Worm (Caenorhabditis elegans) whole organism, late embryonic: ENCODE data around the gene math-19.
"Not testable (repeated sequence)": the region's sequence is repeated elsewhere in the genome, so short reads cannot be mapped to it uniquely, and the experiment has no call there.

ENCODE experiments used
- F13H6.1 ChIP-seq: sonication (generic microtip); optimal IDR thresholded peaks from 2 replicates; lab custom pipeline; 2016; ENCODE audit warnings: missing genetic modification characterization, missing compliant biosample characterization
- K09A11.1 ChIP-seq: sonication (generic microtip); optimal IDR thresholded peaks from 2 replicates; lab custom pipeline; 2017; ENCODE audit warnings: antibody characterized with exemption, mild to moderate bottlenecking, missing genetic modification characterization, missing compliant biosample characterization; ENCODE audit not compliant: insufficient read depth
- T23F11.4 ChIP-seq: fragments of 200-800 bp; sonication (Bioruptor generic); optimal IDR thresholded peaks from 2 replicates; lab custom pipeline; 2018; ENCODE audit warnings: mild to moderate bottlenecking, missing genetic modification characterization, missing compliant biosample characterization
- Y22D7AL.16 ChIP-seq: sonication (generic microtip); optimal IDR thresholded peaks from 2 replicates; lab custom pipeline; 2016; ENCODE audit warnings: missing genetic modification characterization, missing compliant biosample characterization
- ahr-1 ChIP-seq: sonication (generic microtip); optimal IDR thresholded peaks from 2 replicates; lab custom pipeline; 2016; ENCODE audit warnings: missing genetic modification characterization, missing compliant biosample characterization
- ceh-19 ChIP-seq: fragments of 200-800 bp; sonication (Bioruptor generic); optimal IDR thresholded peaks from 2 replicates; lab custom pipeline; 2018; ENCODE audit warnings: mild to moderate bottlenecking, missing genetic modification characterization, missing compliant biosample characterization
- ceh-30 ChIP-seq: fragments of 150-350 bp; optimal IDR thresholded peaks from 2 replicates; lab custom pipeline; 2014; ENCODE audit warnings: missing biosample characterization, missing genetic modification characterization
- ceh-31 ChIP-seq: sonication (generic microtip); optimal IDR thresholded peaks from 2 replicates; lab custom pipeline; 2016; ENCODE audit warnings: missing genetic modification characterization, missing compliant biosample characterization
- ceh-34 ChIP-seq: sonication (generic microtip); optimal IDR thresholded peaks from 2 replicates; lab custom pipeline; 2016; ENCODE audit warnings: mild to moderate bottlenecking, missing genetic modification characterization, missing compliant biosample characterization
- ceh-45 ChIP-seq: fragments of 200-800 bp; sonication (Bioruptor generic); IDR thresholded peaks from 2 replicates; pipeline ENCODE4 v1.3.6; 2022; ENCODE audit warnings: missing genetic modification reagents, missing genetic modification characterization, missing compliant biosample characterization
- ceh-48 ChIP-seq: sonication (generic microtip); optimal IDR thresholded peaks from 2 replicates; lab custom pipeline; 2016; ENCODE audit warnings: missing genetic modification characterization, inconsistent platforms, missing compliant biosample characterization
- ceh-6 ChIP-seq: fragments of 200-800 bp; sonication (Bioruptor generic); optimal IDR thresholded peaks from 2 replicates; lab custom pipeline; 2018; ENCODE audit warnings: mild to moderate bottlenecking, missing genetic modification characterization, missing compliant biosample characterization
- ceh-9 ChIP-seq: sonication (generic microtip); optimal IDR thresholded peaks from 2 replicates; lab custom pipeline; 2016; ENCODE audit warnings: mild to moderate bottlenecking, missing genetic modification characterization, inconsistent platforms, missing compliant biosample characterization
- che-1 ChIP-seq: sonication (generic microtip); optimal IDR thresholded peaks from 2 replicates; lab custom pipeline; 2016; ENCODE audit warnings: mild to moderate bottlenecking, missing genetic modification characterization, missing compliant biosample characterization
- dmd-4 ChIP-seq: sonication (generic microtip); optimal IDR thresholded peaks from 2 replicates; lab custom pipeline; 2016; ENCODE audit warnings: borderline replicate concordance, missing genetic modification characterization, missing compliant biosample characterization
- elt-2 ChIP-seq: sonication (generic microtip); optimal IDR thresholded peaks from 2 replicates; lab custom pipeline; 2016; ENCODE audit warnings: missing genetic modification reagents, missing genetic modification characterization, missing compliant biosample characterization
- eyg-1 ChIP-seq: sonication (generic microtip); optimal IDR thresholded peaks from 2 replicates; lab custom pipeline; 2016; ENCODE audit warnings: missing genotype, missing genetic modification characterization, missing compliant biosample characterization
- fax-1 ChIP-seq: sonication (generic microtip); optimal IDR thresholded peaks from 2 replicates; lab custom pipeline; 2016; ENCODE audit warnings: missing genotype, missing genetic modification characterization, missing compliant biosample characterization
- fkh-6 ChIP-seq: sonication (generic microtip); optimal IDR thresholded peaks from 2 replicates; lab custom pipeline; 2016; ENCODE audit warnings: missing genetic modification characterization, missing compliant biosample characterization
- gmeb-2 ChIP-seq: sonication (generic microtip); optimal IDR thresholded peaks from 2 replicates; lab custom pipeline; 2016; ENCODE audit warnings: missing genetic modification characterization, inconsistent platforms, missing compliant biosample characterization
- hlh-15 ChIP-seq: sonication (generic microtip); optimal IDR thresholded peaks from 2 replicates; lab custom pipeline; 2016; ENCODE audit warnings: missing genetic modification characterization, missing compliant biosample characterization
- lim-6 ChIP-seq: sonication (generic microtip); optimal IDR thresholded peaks from 2 replicates; lab custom pipeline; 2016; ENCODE audit warnings: missing genetic modification characterization, missing compliant biosample characterization
- nfya-1 ChIP-seq: sonication (generic microtip); optimal IDR thresholded peaks from 2 replicates; lab custom pipeline; 2017; ENCODE audit warnings: missing genetic modification characterization, mild to moderate bottlenecking, missing compliant biosample characterization, antibody characterized with exemption, moderate library complexity
- npax-4 ChIP-seq: sonication (generic microtip); optimal IDR thresholded peaks from 2 replicates; lab custom pipeline; 2016; ENCODE audit warnings: missing genetic modification characterization, missing compliant biosample characterization
- pag-3 ChIP-seq: sonication (generic microtip); optimal IDR thresholded peaks from 2 replicates; lab custom pipeline; 2016; ENCODE audit warnings: missing compliant biosample characterization, missing genetic modification characterization, borderline replicate concordance
- pha-2 ChIP-seq: sonication (generic microtip); optimal IDR thresholded peaks from 2 replicates; lab custom pipeline; 2017; ENCODE audit warnings: mild to moderate bottlenecking, missing genetic modification characterization, missing compliant biosample characterization
- pha-4 ChIP-seq: fragments of 150-350 bp; optimal IDR thresholded peaks from 2 replicates; lab custom pipeline; 2018; ENCODE audit warnings: missing biosample characterization, missing genetic modification reagents, missing genetic modification characterization
- pros-1 ChIP-seq: fragments of 150-350 bp; optimal IDR thresholded peaks from 2 replicates; lab custom pipeline; 2014; ENCODE audit warnings: missing biosample characterization, missing genetic modification reagents, missing genetic modification characterization
- ref-2 ChIP-seq: sonication (generic microtip); optimal IDR thresholded peaks from 2 replicates; lab custom pipeline; 2016; ENCODE audit warnings: missing genetic modification characterization, missing compliant biosample characterization
- rnt-1 ChIP-seq: sonication (generic microtip); optimal IDR thresholded peaks from 2 replicates; lab custom pipeline; 2016; ENCODE audit warnings: missing genetic modification characterization, missing compliant biosample characterization
- sdc-2 ChIP-seq: sonication (generic microtip); optimal IDR thresholded peaks from 2 replicates; lab custom pipeline; 2016; ENCODE audit warnings: missing genotype, missing genetic modification characterization, missing compliant biosample characterization
- tbx-7 ChIP-seq: sonication (generic microtip); optimal IDR thresholded peaks from 2 replicates; lab custom pipeline; 2016; ENCODE audit warnings: missing genotype, missing genetic modification characterization, missing compliant biosample characterization

Gene math-19

ce11 chrII:1995744-1996143 is 2.9 kb upstream of the math-19 start:
- TF ChIP-seq elt-2 (tag; lab: Kevin White, UChicago) (peak; percentile 84), rnt-1 (tag; lab: Kevin White, UChicago) (no peak)
- TF ChIP-seq, all 69 proteins: peak for 1

DNA sequence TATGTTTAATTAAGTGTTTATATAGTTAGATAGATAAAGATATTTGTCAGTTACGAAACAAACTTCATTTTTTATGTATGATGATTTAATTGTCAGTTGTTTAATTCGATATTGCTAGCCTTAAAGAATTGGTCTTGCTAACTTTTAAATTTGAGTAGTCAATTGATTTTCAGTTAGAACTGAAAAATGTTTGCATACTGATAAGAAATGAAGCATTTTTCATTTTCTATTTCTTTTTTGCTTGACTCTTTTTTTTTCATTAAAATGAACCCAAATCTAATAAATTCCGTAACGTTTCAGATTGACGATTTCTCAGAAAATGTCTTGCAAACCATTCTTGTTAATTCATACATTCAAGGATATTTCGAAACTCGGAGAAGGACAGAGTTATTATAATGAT is 2.4 kb upstream of the math-19 start, which contains the start of gene math-20:
Gene math-20, plus strand, starts transcription at position 301 of the 400 bp plus-strand sequence.
- no peak for TF ChIP-seq ceh-45 (GFP tag; lab: Robert Waterston, UW)
- no peak for TF ChIP-seq sdc-2 (tag; lab: Kevin White, UChicago)
- TF ChIP-seq elt-2 (tag; lab: Kevin White, UChicago): no peak

DNA sequence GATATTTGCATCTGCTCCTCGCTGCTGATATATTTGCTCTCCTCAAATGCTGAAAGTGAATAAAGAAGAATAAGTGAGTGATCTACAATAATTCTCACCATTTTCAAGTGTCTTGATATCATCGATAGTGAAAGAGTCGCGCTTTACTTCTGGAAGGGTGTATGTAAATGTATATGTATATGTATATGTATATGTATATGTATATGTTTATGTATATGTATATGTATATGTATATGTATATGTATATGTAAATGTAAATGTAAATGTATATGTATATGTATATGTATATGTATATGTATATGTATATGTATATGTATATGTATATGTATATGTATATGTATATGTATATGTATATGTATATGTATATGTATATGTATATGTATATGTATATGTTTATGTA is 2.1 kb downstream of the math-19 start, which contains the start of gene ceh-84:
Gene ceh-84, minus strand, starts transcription at position 101 of the 400 bp plus-strand sequence.
- TF ChIP-seq dmd-4 (tag; lab: Kevin White, UChicago); ceh-9 (tag; lab: Kevin White, UChicago); ceh-6 (GFP tag; lab: Kevin White, UChicago): not testable (repeated sequence)

DNA sequence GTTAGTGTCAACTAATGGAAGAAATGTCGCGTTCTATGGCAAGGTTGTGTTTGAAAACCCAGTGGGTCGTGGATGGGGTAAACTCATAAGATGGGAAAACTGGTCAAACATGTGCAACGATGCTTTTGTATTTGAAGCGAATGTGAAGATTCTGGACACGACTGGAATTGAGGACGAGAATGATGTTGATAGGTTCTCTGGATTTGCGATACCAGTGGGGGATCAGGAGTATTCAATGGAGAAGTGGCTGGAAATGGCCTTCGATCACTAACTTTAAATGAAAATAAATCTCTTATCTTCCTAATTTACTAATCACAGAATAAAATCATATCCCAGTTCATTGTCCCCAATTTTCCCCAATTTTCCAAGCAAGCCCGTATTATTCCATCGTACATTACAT is 12.5 kb downstream of the math-19 start:
- TF ChIP-seq ceh-19 (GFP tag; lab: Kevin White, UChicago): no peak
- no peak for TF ChIP-seq ceh-30 (tag; lab: Kevin White, UChicago)
- no peak for TF ChIP-seq F13H6.1 (tag; lab: Kevin White, UChicago)
- no peak for TF ChIP-seq ceh-34 (tag; lab: Kevin White, UChicago)
- TF ChIP-seq nfya-1 (tag; lab: Kevin White, UChicago): no peak
- no peak for TF ChIP-seq pha-2 (tag; lab: Kevin White, UChicago)
- TF ChIP-seq, all 69 proteins: peak for 0

DNA sequence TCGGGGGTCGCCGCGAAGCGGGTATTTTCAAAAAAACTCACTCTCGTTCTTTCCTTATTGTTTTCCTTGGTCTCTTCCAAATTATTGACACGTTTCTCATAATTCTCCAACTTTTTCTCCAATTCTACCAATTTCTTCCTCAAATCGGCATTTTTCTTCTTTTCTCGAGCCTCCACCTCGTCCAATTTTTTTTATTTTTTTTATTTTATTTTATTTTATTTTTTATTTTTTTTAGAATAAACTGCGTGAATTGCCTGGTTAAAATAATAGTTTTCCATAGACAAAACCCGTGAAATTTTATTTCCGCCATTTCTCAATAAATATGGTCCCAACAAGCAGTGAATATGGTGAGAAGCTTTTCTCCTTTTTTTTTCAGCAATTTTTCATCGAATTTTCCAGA is 14.0 kb downstream of the math-19 start, which contains the start of gene F59H6.15:
Gene F59H6.15, plus strand, starts transcription at position 301 of the 400 bp plus-strand sequence.
- no peak for TF ChIP-seq fax-1
- no peak for TF ChIP-seq nfya-1 (tag; lab: Kevin White, UChicago)
- TF ChIP-seq ref-2: no peak
- TF ChIP-seq fkh-6 (tag; lab: Kevin White, UChicago): no peak

DNA sequence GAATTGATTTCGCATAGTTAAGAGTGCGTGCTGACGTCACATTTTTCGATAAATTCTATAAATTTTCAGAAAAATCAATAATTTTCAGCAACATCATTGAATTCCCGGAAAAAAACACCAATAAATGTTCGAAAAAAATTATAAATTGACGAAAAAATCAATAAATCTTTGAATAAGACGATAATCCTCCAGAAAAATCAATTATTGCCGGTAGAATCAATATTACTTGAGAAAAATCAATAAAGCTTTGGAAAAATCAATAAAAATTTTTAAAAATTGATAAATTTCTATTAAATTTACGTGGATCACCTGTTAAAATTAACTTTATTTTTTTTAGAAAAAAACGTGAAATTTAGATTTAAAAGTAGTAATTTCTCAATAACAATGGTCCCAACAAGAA is 15.2 kb downstream of the math-19 start:
- no peak for TF ChIP-seq T23F11.4
- no peak for TF ChIP-seq ceh-6 (GFP tag; lab: Kevin White, UChicago)
- TF ChIP-seq lim-6 (tag; lab: Kevin White, UChicago): no peak

DNA sequence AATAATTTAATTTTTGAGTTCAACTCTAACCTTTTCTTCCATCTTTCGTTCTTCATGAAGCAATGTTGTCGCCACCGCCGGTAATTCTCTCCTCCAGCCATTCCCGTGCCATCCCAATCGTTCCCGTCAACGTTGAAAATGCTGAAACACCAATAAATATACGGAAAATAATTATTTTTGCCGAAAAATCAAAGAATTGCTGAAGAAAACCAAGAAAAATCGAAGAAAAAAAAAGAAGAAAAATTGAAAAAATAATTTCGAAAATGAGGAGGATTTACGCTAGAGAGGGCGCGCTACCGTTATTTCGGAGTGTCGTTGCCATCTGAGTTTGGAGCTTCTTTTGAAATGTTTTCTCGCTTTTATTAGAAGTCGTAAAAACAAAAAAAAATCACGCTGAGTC is 24.9 kb downstream of the math-19 start, which contains the start of gene cya-2:
Gene cya-2, minus strand, starts transcription at position 101 of the 400 bp plus-strand sequence.
- TF ChIP-seq pag-3, K09A11.1, ahr-1 (tag; lab: Kevin White, UChicago): not testable (repeated sequence)

DNA sequence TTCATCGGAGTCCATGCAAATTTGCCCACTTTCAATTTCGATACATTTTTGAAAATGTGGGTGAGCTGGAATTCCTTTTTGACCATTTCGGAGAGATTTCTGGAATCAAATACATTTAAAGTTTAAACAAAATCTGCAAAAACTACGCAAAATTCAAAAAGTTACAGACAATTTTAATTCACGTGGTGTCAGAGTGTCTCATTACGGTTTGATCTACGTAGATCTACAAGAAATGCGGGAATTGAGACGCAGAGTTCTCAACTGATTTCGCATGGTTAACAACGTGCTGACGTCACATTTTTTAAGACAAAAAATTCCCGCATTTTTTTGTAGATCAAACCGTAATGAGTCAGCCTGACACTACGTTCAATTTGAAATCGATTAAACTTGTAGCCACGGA is 27.9 kb downstream of the math-19 start, which contains the start of gene bath-21:
Gene bath-21, minus strand, starts transcription at position 101 of the 400 bp plus-strand sequence.
- no peak for TF ChIP-seq dmd-4 (tag; lab: Kevin White, UChicago)
- no peak for TF ChIP-seq nfya-1 (tag; lab: Kevin White, UChicago)
- no peak for TF ChIP-seq ahr-1 (tag; lab: Kevin White, UChicago)

DNA sequence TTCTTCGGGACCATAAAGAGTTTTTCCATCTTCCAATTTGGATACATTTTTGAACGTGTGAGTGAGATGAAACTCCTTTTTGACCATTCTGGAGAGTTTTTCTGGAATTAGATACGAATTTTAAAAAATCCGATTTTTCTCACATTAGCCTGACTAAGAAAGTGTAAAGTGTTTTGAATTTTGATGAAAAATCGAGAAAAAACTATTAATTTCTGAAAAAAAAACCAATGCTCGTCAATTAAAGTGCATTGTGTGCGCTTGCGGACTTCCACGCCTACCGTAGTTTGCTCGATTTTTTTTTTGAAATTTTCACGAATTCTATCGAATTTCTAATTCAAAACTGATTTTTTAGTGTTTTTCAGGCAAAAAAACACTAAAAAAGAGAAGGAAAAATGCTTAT is 30.1 kb downstream of the math-19 start, which contains the start of gene bath-1:
Gene bath-1, minus strand, starts transcription at position 101 of the 400 bp plus-strand sequence.
- TF ChIP-seq T23F11.4: no peak
- no peak for TF ChIP-seq hlh-15 (tag; lab: Kevin White, UChicago)
- TF ChIP-seq elt-2 (tag; lab: Kevin White, UChicago): no peak
- TF ChIP-seq ahr-1 (tag; lab: Kevin White, UChicago): no peak
- no peak for TF ChIP-seq gmeb-2 (tag; lab: Kevin White, UChicago)
- no peak for TF ChIP-seq Y22D7AL.16 (tag; lab: Kevin White, UChicago)
- TF ChIP-seq pros-1 (tag; lab: Kevin White, UChicago): no peak
- TF ChIP-seq ceh-48: no peak
- TF ChIP-seq che-1 (tag; lab: Kevin White, UChicago): no peak
- TF ChIP-seq tbx-7: no peak
- TF ChIP-seq pha-4 (tag; lab: Kevin White, UChicago): no peak
- TF ChIP-seq eyg-1 (tag; lab: Kevin White, UChicago): no peak
- no peak for TF ChIP-seq ceh-31 (tag; lab: Kevin White, UChicago)
- no peak for TF ChIP-seq npax-4 (tag; lab: Kevin White, UChicago)
- no peak for TF ChIP-seq ref-2
- no peak for TF ChIP-seq dmd-4 (tag; lab: Kevin White, UChicago)
- no peak for TF ChIP-seq nfya-1 (tag; lab: Kevin White, UChicago)
